Fruit fly (Drosophila melanogaster): ENCODE measurements around the gene Sec22.

DNA sequence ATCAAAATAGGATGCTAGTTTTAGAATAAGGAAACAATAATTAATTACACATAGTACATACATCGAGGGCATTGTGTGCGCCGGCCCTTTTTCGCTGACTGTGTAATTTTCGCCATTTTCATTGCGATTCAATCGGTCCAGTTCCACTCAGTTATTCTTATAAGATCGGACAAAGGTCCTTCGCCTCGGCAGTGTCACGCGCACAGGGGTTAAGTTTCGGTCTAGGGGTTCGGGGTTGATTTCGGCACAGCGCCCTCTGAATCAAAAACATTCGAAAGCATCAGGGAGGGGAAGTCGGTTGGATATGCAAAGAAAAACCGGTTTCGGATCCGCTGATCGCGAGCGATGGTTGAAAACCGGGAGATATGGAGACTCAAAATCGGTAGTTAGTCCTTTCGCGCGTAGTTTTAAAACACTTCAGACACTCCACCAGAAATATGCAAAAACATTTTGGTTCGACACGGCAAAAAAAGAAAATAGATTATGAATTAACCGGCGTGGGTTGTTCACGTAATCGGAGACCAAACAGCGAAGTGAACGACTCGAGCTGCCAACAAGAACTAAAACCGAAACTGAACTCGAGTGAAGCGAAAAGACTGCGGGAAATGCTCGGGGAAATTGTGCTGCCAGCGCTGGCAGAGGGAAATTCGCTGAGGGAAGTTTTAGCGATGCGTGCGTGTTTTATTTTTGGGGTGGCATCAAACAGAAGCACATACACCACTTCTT is 30.3 kb downstream of the Sec22 start:
- TF ChIP-seq CG8478 (optimal IDR thresholded peaks at IDR 0.05) (no peak), CTCF (optimal IDR thresholded peaks at IDR 0.05) (no peak)

Data from S2 (cell line).